Fruit fly (Drosophila melanogaster): ENCODE results near the gene CG2983.

The CG2983 gene

dm6 chr2L:2855204-2855768, 7.9 kb downstream of the CG2983 start (continued):
- no peak for TF ChIP-seq CG34224 (GFP tag; IDR thresholded peaks at IDR 0.05; ENCODE audit: partially characterized antibody)
- peak; percentile 27; the same call in 1 of the 2 replicates for TF ChIP-seq bowl (GFP tag; IDR thresholded peaks at IDR 0.05)
- no peak for TF ChIP-seq CG9215 (GFP tag; IDR thresholded peaks at IDR 0.05)
- TF ChIP-seq Sox102F (GFP tag; optimal IDR thresholded peaks at IDR 0.05) = peak; percentile 17
- TF ChIP-seq CG12659 (GFP tag; optimal IDR thresholded peaks at IDR 0.05) = no peak

- peak; percentile 29 for TF ChIP-seq exex (tag; optimal IDR thresholded peaks at IDR 0.05)
- peak; percentile 66 for TF ChIP-seq CG10565 (GFP tag; optimal IDR thresholded peaks at IDR 0.05)
- peak; percentile 92 for TF ChIP-seq D19A (tag; optimal IDR thresholded peaks at IDR 0.05)
- peak; percentile 81 for TF ChIP-seq al (GFP tag; IDR thresholded peaks at IDR 0.05)
- peak; percentile 53 for TF ChIP-seq Dref (GFP tag; IDR thresholded peaks at IDR 0.05)
- TF ChIP-seq pnt (GFP tag; optimal IDR thresholded peaks at IDR 0.05) = peak; percentile 69
- TF ChIP-seq row (GFP tag; IDR thresholded peaks at IDR 0.05) = peak; percentile 91
- TF ChIP-seq CG9215 (GFP tag; IDR thresholded peaks at IDR 0.05) = peak; percentile 76
- TF ChIP-seq tgo (GFP tag; IDR thresholded peaks at IDR 0.05) = peak; percentile 80
- peak; percentile 80 for TF ChIP-seq pfk (GFP tag; optimal IDR thresholded peaks at IDR 0.05)
- 0 out of 2 replicates have a peak, but pooled peaks have one; percentile 2 for TF ChIP-seq sna (GFP tag; IDR thresholded peaks at IDR 0.05; ENCODE audit: partially characterized antibody)
- TF ChIP-seq CG14014 (GFP tag; IDR thresholded peaks at IDR 0.05) = peak; percentile 86
- peak; percentile 74 for TF ChIP-seq Six4 (GFP tag; optimal IDR thresholded peaks at IDR 0.05)
- peak; percentile 65 for TF ChIP-seq BtbVII (GFP tag; optimal IDR thresholded peaks at IDR 0.05)
- peak; percentile 55 for TF ChIP-seq ERR (GFP tag; optimal IDR thresholded peaks at IDR 0.05)
- TF ChIP-seq sob (GFP tag; IDR thresholded peaks at IDR 0.05) = peak; percentile 94
- peak; percentile 93 for TF ChIP-seq CG9876 (GFP tag; optimal IDR thresholded peaks at IDR 0.05)
- TF ChIP-seq br (optimal IDR thresholded peaks at IDR 0.05) = no peak
- TF ChIP-seq CG1832 (GFP tag; optimal IDR thresholded peaks at IDR 0.05) = no peak
- peak; percentile 85 for TF ChIP-seq Usf (GFP tag; optimal IDR thresholded peaks at IDR 0.05)
- peak; percentile 76 for TF ChIP-seq CG17359 (tag; optimal IDR thresholded peaks at IDR 0.05)
- TF ChIP-seq CG17385 (GFP tag; optimal IDR thresholded peaks at IDR 0.05) = peak; percentile 87
- TF ChIP-seq ranshi (GFP tag; IDR thresholded peaks at IDR 0.05) = peak; percentile 96
- peak; percentile 88 for TF ChIP-seq HLH54F (GFP tag; optimal IDR thresholded peaks at IDR 0.05)
- TF ChIP-seq ase (GFP tag; IDR thresholded peaks at IDR 0.05) = peak; percentile 92
- peak; percentile 96 for TF ChIP-seq ci (GFP tag; IDR thresholded peaks at IDR 0.05)
- TF ChIP-seq CG12219 (GFP tag; optimal IDR thresholded peaks at IDR 0.05) = peak; percentile 61
- no peak for TF ChIP-seq Scr (GFP tag; IDR thresholded peaks at IDR 0.05; ENCODE audit: partially characterized antibody)
- peak; percentile 83 for TF ChIP-seq CG16863 (GFP tag; optimal IDR thresholded peaks at IDR 0.05)
- TF ChIP-seq CG3065 (GFP tag; optimal IDR thresholded peaks at IDR 0.05) = peak; percentile 57
- peak; percentile 67 for TF ChIP-seq CG7556 (GFP tag; optimal IDR thresholded peaks at IDR 0.05)
- peak; percentile 85 for TF ChIP-seq CG17361 (GFP tag; IDR thresholded peaks at IDR 0.05)
- TF ChIP-seq gsb (GFP tag; IDR thresholded peaks at IDR 0.05) = peak; percentile 81
- TF ChIP-seq dmrt99B (tag; optimal IDR thresholded peaks at IDR 0.05) = peak; percentile 72
- peak; percentile 74 for TF ChIP-seq Vsx1 (GFP tag; optimal IDR thresholded peaks at IDR 0.05)
- TF ChIP-seq Dp (GFP tag; optimal IDR thresholded peaks at IDR 0.05) = peak; percentile 80
- TF ChIP-seq CrebB (tag; optimal IDR thresholded peaks at IDR 0.05) = peak; percentile 76
- TF ChIP-seq CG8478 (optimal IDR thresholded peaks at IDR 0.05) = no peak
- no peak for TF ChIP-seq nerfin-2 (GFP tag; IDR thresholded peaks at IDR 0.05; ENCODE audit: partially characterized antibody)
- peak; percentile 77 for TF ChIP-seq gfzf (GFP tag; optimal IDR thresholded peaks at IDR 0.05)
- peak; percentile 73 for TF ChIP-seq jumu (GFP tag; optimal IDR thresholded peaks at IDR 0.05)
- TF ChIP-seq Kr (GFP tag; optimal IDR thresholded peaks at IDR 0.05) = peak; percentile 39
- TF ChIP-seq CG4854 (GFP tag; optimal IDR thresholded peaks at IDR 0.05) = peak; percentile 75
These were observed 8.6 kb downstream of the CG2983 start, which contains the start of the genes CG3104 and RpS21 for dm6 chr2L:2855773-2856615. Gene CG3104 (minus strand): TSS chr2L:2855778. Gene RpS21 (plus strand): TSS chr2L:2856070.

All from whole organism, embryonic.